Fruit fly (Drosophila melanogaster) whole organism, embryonic: Measurements from ENCODE around the gene ham.
A peak's percentile ranks its signal among the peaks of the same experiment; 100 is the strongest.

Experiments
- Bgb ChIP-seq: fragments of 200-800 bp; sonication (Bioruptor generic); IDR thresholded peaks from 2 replicates; pipeline ENCODE4 v1.3.6; 2022; ENCODE audit warnings: missing biosample characterization, missing genetic modification characterization; ENCODE audit not compliant: partially characterized antibody
- Bteb2 ChIP-seq: fragments of 200-800 bp; sonication (Bioruptor generic); optimal IDR thresholded peaks from 2 replicates; lab custom pipeline; 2016; ENCODE audit warnings: missing biosample characterization, missing genetic modification characterization
- CG10543 ChIP-seq: fragments of 200-800 bp; sonication (Bioruptor generic); optimal IDR thresholded peaks from 3 replicates; lab custom pipeline; 2017; ENCODE audit warnings: missing biosample characterization, mild to moderate bottlenecking, missing genetic modification characterization, moderate library complexity
- CG13894 ChIP-seq: fragments of 200-800 bp; sonication (Bioruptor generic); optimal IDR thresholded peaks from 3 replicates; lab custom pipeline; 2018; ENCODE audit warnings: missing biosample characterization, mild to moderate bottlenecking, missing genetic modification characterization, moderate library complexity
- CG14014 ChIP-seq: fragments of 200-800 bp; sonication (Bioruptor generic); IDR thresholded peaks from 2 replicates; pipeline ENCODE4 v1.3.6; 2022; ENCODE audit warnings: missing biosample characterization, missing genetic modification characterization
- CG15514 ChIP-seq: fragments of 200-800 bp; sonication (Bioruptor generic); optimal IDR thresholded peaks from 3 replicates; lab custom pipeline; 2017; ENCODE audit warnings: missing biosample characterization, missing genetic modification characterization, mild to moderate bottlenecking, moderate library complexity, missing genetic modification reagents
- CG17328 ChIP-seq: fragments of 200-800 bp; sonication (Bioruptor generic); IDR thresholded peaks from 2 replicates; pipeline ENCODE4 v1.3.6; 2022; ENCODE audit warnings: missing biosample characterization, missing genetic modification characterization
- CG18476 ChIP-seq: fragments of 200-800 bp; sonication (Bioruptor generic); optimal IDR thresholded peaks from 2 replicates; lab custom pipeline; 2016; ENCODE audit warnings: missing biosample characterization, mild to moderate bottlenecking, missing genetic modification characterization
- CG2202 ChIP-seq: fragments of 200-800 bp; sonication (Bioruptor generic); optimal IDR thresholded peaks from 2 replicates; lab custom pipeline; 2018; ENCODE audit warnings: missing biosample characterization, mild to moderate bottlenecking, missing genetic modification characterization
- CG2875 ChIP-seq: fragments of 200-800 bp; sonication (Bioruptor generic); optimal IDR thresholded peaks from 2 replicates; lab custom pipeline; 2017; ENCODE audit warnings: missing biosample characterization, mild to moderate bottlenecking, missing genetic modification characterization, missing genetic modification reagents
- CG2889 ChIP-seq: fragments of 200-800 bp; sonication (Bioruptor generic); IDR thresholded peaks from 3 replicates; pipeline ENCODE4 v1.3.6; 2022; ENCODE audit warnings: missing biosample characterization, missing genetic modification characterization
- CG32532 ChIP-seq: fragments of 200-800 bp; sonication (Bioruptor generic); IDR thresholded peaks from 2 replicates; pipeline ENCODE4 v1.3.6; 2022; ENCODE audit warnings: missing biosample characterization, missing genetic modification characterization
- CG6175 ChIP-seq: fragments of 200-800 bp; sonication (Bioruptor generic); IDR thresholded peaks from 3 replicates; pipeline ENCODE4 v1.3.6; 2022; ENCODE audit warnings: missing biosample characterization, missing genetic modification characterization
- CG6272 ChIP-seq: fragments of 200-800 bp; sonication (Bioruptor generic); IDR thresholded peaks from 2 replicates; pipeline ENCODE4 v1.3.6; 2022; ENCODE audit warnings: missing biosample characterization, missing genetic modification characterization
- CG7271 ChIP-seq: fragments of 200-800 bp; sonication (Bioruptor generic); optimal IDR thresholded peaks from 2 replicates; lab custom pipeline; 2018; ENCODE audit warnings: missing biosample characterization, mild to moderate bottlenecking, missing genetic modification characterization, moderate library complexity
- CG7745 ChIP-seq: fragments of 200-800 bp; sonication (Bioruptor generic); optimal IDR thresholded peaks from 2 replicates; lab custom pipeline; 2018; ENCODE audit warnings: missing biosample characterization, mild to moderate bottlenecking, missing genetic modification characterization, moderate library complexity
- CG8765 ChIP-seq: fragments of 200-800 bp; sonication (Bioruptor generic); IDR thresholded peaks from 2 replicates; pipeline ENCODE4 v1.3.6; 2022; ENCODE audit warnings: missing biosample characterization, missing genetic modification characterization
- CG8924 ChIP-seq: fragments of 200-800 bp; optimal IDR thresholded peaks from 3 replicates; lab custom pipeline; 2019; ENCODE audit warnings: missing biosample characterization, mild to moderate bottlenecking, missing genetic modification characterization, moderate library complexity
- CG9876 ChIP-seq: fragments of 200-800 bp; sonication (Bioruptor generic); optimal IDR thresholded peaks from 2 replicates; lab custom pipeline; 2016; ENCODE audit warnings: missing biosample characterization, missing genetic modification characterization
- Dbx ChIP-seq: fragments of 200-800 bp; sonication (Bioruptor generic); IDR thresholded peaks from 3 replicates; pipeline ENCODE4 v1.3.6; 2022; ENCODE audit warnings: missing biosample characterization, missing genetic modification characterization
- Dip3 ChIP-seq: fragments of 200-800 bp; sonication (Bioruptor generic); optimal IDR thresholded peaks from 3 replicates; lab custom pipeline; 2016; ENCODE audit warnings: missing biosample characterization, missing genetic modification characterization
- Hey ChIP-seq: fragments of 200-800 bp; sonication (Bioruptor generic); optimal IDR thresholded peaks from 3 replicates; lab custom pipeline; 2018; ENCODE audit warnings: missing biosample characterization, mild to moderate bottlenecking, missing genetic modification characterization
- Hsf ChIP-seq: fragments of 200-800 bp; sonication (Bioruptor generic); optimal IDR thresholded peaks from 3 replicates; lab custom pipeline; 2016; ENCODE audit warnings: missing biosample characterization, missing genetic modification characterization
- Jarid2 ChIP-seq: fragments of 200-800 bp; sonication (Bioruptor generic); optimal IDR thresholded peaks from 3 replicates; lab custom pipeline; 2017; ENCODE audit warnings: mild to moderate bottlenecking, missing biosample characterization, missing genetic modification reagents, missing genetic modification characterization
- Mad ChIP-seq: fragments of 200-800 bp; sonication (Bioruptor generic); optimal IDR thresholded peaks from 2 replicates; lab custom pipeline; 2016; ENCODE audit warnings: missing biosample characterization, missing genetic modification characterization
- NFAT ChIP-seq: fragments of 200-800 bp; sonication (Bioruptor generic); IDR thresholded peaks from 2 replicates; pipeline ENCODE4 v1.3.6; 2022; ENCODE audit warnings: missing biosample characterization, missing genetic modification characterization
- NK7.1 ChIP-seq: fragments of 200-800 bp; sonication (Bioruptor generic); optimal IDR thresholded peaks from 3 replicates; lab custom pipeline; 2016; ENCODE audit warnings: missing biosample characterization, missing genetic modification characterization
- Oli ChIP-seq: fragments of 200-800 bp; sonication (Bioruptor generic); optimal IDR thresholded peaks from 2 replicates; lab custom pipeline; 2018; ENCODE audit warnings: missing biosample characterization, mild to moderate bottlenecking, missing genetic modification characterization, moderate library complexity
- bsh ChIP-seq, 2 experiments: fragments of 200-800 bp; sonication (Bioruptor generic); optimal IDR thresholded peaks; 2 replicates each; lab custom pipeline; 2017 to 2018; ENCODE audit warnings: mild to moderate bottlenecking in 2 of 2, missing biosample characterization in 2 of 2, missing genetic modification characterization in 2 of 2, moderate library complexity in 1 of 2
- chm ChIP-seq: fragments of 200-800 bp; sonication (Bioruptor generic); IDR thresholded peaks from 2 replicates; pipeline ENCODE4 v1.3.6; 2022; ENCODE audit warnings: missing biosample characterization, missing genetic modification characterization
- cwo ChIP-seq: fragments of 200-800 bp; sonication (Bioruptor generic); optimal IDR thresholded peaks from 3 replicates; lab custom pipeline; 2017; ENCODE audit warnings: missing biosample characterization, missing genetic modification characterization, mild to moderate bottlenecking, moderate library complexity, missing genetic modification reagents
- danr ChIP-seq: fragments of 200-800 bp; sonication (Bioruptor generic); IDR thresholded peaks from 2 replicates; pipeline ENCODE4 v1.3.6; 2022; ENCODE audit warnings: missing biosample characterization, missing genetic modification characterization
- fd3F ChIP-seq: fragments of 200-800 bp; sonication (Bioruptor generic); optimal IDR thresholded peaks from 2 replicates; lab custom pipeline; 2018; ENCODE audit warnings: missing biosample characterization, mild to moderate bottlenecking, missing genetic modification characterization, moderate library complexity
- grau ChIP-seq: fragments of 200-800 bp; optimal IDR thresholded peaks from 3 replicates; lab custom pipeline; 2019; ENCODE audit warnings: missing biosample characterization, mild to moderate bottlenecking, missing genetic modification characterization, moderate library complexity
- her ChIP-seq: fragments of 200-800 bp; sonication (Bioruptor generic); optimal IDR thresholded peaks from 2 replicates; lab custom pipeline; 2016; ENCODE audit warnings: missing biosample characterization, missing genetic modification characterization
- ind ChIP-seq: fragments of 200-800 bp; sonication (Bioruptor generic); optimal IDR thresholded peaks from 3 replicates; lab custom pipeline; 2016; ENCODE audit warnings: missing biosample characterization, missing genetic modification characterization
- insv ChIP-seq, 2 experiments: fragments of 200-800 bp; sonication (Bioruptor generic); optimal IDR thresholded peaks; 3 replicates each; lab custom pipeline; 2016 to 2018; ENCODE audit warnings: missing biosample characterization in 2 of 2, missing genetic modification characterization in 2 of 2
- lilli ChIP-seq: fragments of 200-800 bp; sonication (Bioruptor generic); optimal IDR thresholded peaks from 3 replicates; lab custom pipeline; 2016; ENCODE audit warnings: missing biosample characterization, missing genetic modification characterization
- odd ChIP-seq: fragments of 200-800 bp; sonication (Bioruptor generic); optimal IDR thresholded peaks from 2 replicates; lab custom pipeline; 2017; ENCODE audit warnings: missing biosample characterization, mild to moderate bottlenecking, missing genetic modification characterization
- pb ChIP-seq: fragments of 200-800 bp; sonication (Bioruptor generic); optimal IDR thresholded peaks from 3 replicates; lab custom pipeline; 2016; ENCODE audit warnings: missing biosample characterization, missing genetic modification characterization
- repo ChIP-seq: fragments of 200-800 bp; sonication (Bioruptor generic); optimal IDR thresholded peaks from 2 replicates; lab custom pipeline; 2016; ENCODE audit warnings: missing biosample characterization, missing genetic modification characterization
- schlank ChIP-seq: fragments of 200-800 bp; sonication (Bioruptor generic); optimal IDR thresholded peaks from 2 replicates; lab custom pipeline; 2018; ENCODE audit warnings: missing biosample characterization, mild to moderate bottlenecking, missing genetic modification characterization
- sima ChIP-seq: fragments of 200-800 bp; sonication (Bioruptor generic); optimal IDR thresholded peaks from 2 replicates; lab custom pipeline; 2016; ENCODE audit warnings: missing biosample characterization, missing genetic modification characterization
- slp2 ChIP-seq: fragments of 200-800 bp; sonication (Bioruptor generic); optimal IDR thresholded peaks from 2 replicates; lab custom pipeline; 2016; ENCODE audit warnings: missing biosample characterization, missing genetic modification characterization
- sna ChIP-seq: fragments of 200-800 bp; sonication (Bioruptor generic); IDR thresholded peaks from 2 replicates; pipeline ENCODE4 v1.3.6; 2022; ENCODE audit warnings: missing biosample characterization, missing genetic modification characterization; ENCODE audit not compliant: partially characterized antibody
- so ChIP-seq: fragments of 200-800 bp; sonication (Bioruptor generic); IDR thresholded peaks from 3 replicates; pipeline ENCODE4 v1.3.6; 2022; ENCODE audit warnings: missing biosample characterization, missing genetic modification characterization
- sr ChIP-seq: fragments of 200-800 bp; sonication (Bioruptor generic); IDR thresholded peaks from 3 replicates; pipeline ENCODE4 v1.3.6; 2022; ENCODE audit warnings: missing biosample characterization, missing genetic modification characterization
- zen2 ChIP-seq: fragments of 200-800 bp; sonication (Bioruptor generic); IDR thresholded peaks from 3 replicates; pipeline ENCODE4 v1.3.6; 2022; ENCODE audit warnings: missing biosample characterization, missing genetic modification characterization; ENCODE audit not compliant: partially characterized antibody

The ham gene

DNA sequence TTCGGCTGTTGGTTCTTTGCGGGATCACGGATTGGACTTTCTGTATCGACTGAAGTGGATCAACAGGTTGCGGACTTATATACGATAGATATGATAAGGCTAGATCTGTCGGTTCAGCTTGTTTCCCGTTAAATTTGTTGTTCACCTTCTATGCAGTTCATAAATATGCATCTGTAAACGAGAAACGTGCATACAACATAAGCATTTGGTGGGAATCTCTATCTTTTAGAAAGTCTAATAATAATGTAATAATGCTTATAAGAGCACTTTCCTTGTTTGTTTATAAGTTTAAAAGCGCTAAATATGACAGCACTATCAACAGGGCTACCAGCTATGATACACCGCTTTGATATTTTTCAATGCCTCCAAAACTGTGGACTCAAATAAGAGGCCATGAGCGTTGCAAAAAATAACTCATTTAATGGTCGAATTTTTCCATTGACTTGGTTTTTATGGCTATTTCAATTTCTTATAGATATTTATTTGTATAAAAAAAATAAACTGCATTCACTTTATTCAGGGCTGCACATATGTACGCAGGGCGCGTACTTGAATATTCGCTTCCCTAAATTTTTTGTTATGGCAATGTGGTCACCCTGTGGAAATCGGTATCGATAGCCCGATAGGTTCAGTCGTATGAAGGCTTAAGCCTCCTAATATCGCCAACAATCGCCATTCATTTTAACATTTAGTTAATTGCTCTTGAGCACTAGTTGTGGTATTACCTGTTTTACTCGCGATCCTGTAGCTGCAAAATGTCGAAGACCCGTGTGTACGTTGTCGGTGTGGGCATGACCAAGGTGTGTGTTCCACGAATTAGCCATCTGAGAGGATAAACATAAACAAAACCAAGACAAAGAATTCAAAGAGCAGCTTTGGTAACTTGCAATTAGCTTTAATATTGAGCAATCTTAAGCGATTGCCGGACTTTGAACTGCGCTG is 38.2 kb upstream of the ham start, which contains the start of the genes CG17597 and ScpX (continued):
- TF ChIP-seq Hey (peak; percentile 40), CG13894 (tag; lab: Kevin White, UChicago) (peak; percentile 57), CG10543 (GFP tag; lab: Kevin White, UChicago) (peak; percentile 63), zen2 (GFP tag; lab: Robert Waterston, UW) (peak; percentile 81), CG14014 (GFP tag; lab: Robert Waterston, UW) (peak; percentile 53), CG7271 (tag; lab: Kevin White, UChicago) (no peak), sima (GFP tag; lab: Kevin White, UChicago) (no peak), Dbx (peak; percentile 61; the same call in 2 of the 3 replicates), Bgb (GFP tag; lab: Robert Waterston, UW) (peak; percentile 90), Hsf (GFP tag; lab: Kevin White, UChicago) (peak; percentile 78), Bteb2 (GFP tag; lab: Kevin White, UChicago) (peak; percentile 55), CG2889 (GFP tag; lab: Robert Waterston, UW) (no peak), odd (no peak), sr (no peak), NFAT (GFP tag; lab: Robert Waterston, UW) (no peak; the same call in 1 of the 2 replicates), repo (GFP tag; lab: Kevin White, UChicago) (peak; percentile 63), sna (GFP tag; lab: Robert Waterston, UW) (0 out of 2 replicates have a peak, but pooled peaks have one; percentile 77), Mad (GFP tag; lab: Kevin White, UChicago) (peak; percentile 50), CG17328 (GFP tag; lab: Robert Waterston, UW) (no peak; the same call in 1 of the 2 replicates), CG9876 (GFP tag; lab: Kevin White, UChicago) (peak; percentile 19), schlank (tag; lab: Kevin White, UChicago) (no peak), cwo (GFP tag; lab: Kevin White, UChicago) (peak; percentile 52), bsh (GFP tag; optimal IDR thresholded peaks at IDR 0.05; lab: Kevin White, UChicago) (peak; percentile 48 to 56), CG18476 (GFP tag; lab: Kevin White, UChicago) (peak; percentile 68), Dip3 (GFP tag; lab: Kevin White, UChicago) (peak; percentile 60), NK7.1 (no peak), CG2202 (peak; percentile 31), insv (GFP tag; optimal IDR thresholded peaks at IDR 0.05; lab: Kevin White, UChicago) (peak in 1 of 2 experiments; percentile 35), CG32532 (GFP tag; lab: Robert Waterston, UW) (peak; percentile 47; the same call in 1 of the 2 replicates), CG8765 (GFP tag; lab: Robert Waterston, UW) (peak; percentile 29; the same call in 1 of the 2 replicates), CG6175 (no peak), fd3F (GFP tag; lab: Kevin White, UChicago) (peak; percentile 34), grau (peak; percentile 69), so (GFP tag; lab: Robert Waterston, UW) (peak; percentile 40; the same call in 1 of the 3 replicates), Oli (tag; lab: Kevin White, UChicago) (peak; percentile 58), CG6272 (GFP tag; lab: Robert Waterston, UW) (peak; percentile 45; the same call in 1 of the 2 replicates), CG8924 (tag; lab: Kevin White, UChicago) (peak; percentile 56), CG15514 (GFP tag; lab: Kevin White, UChicago) (peak; percentile 82), slp2 (GFP tag; lab: Kevin White, UChicago) (peak; percentile 20), CG2875 (GFP tag; lab: Kevin White, UChicago) (peak; percentile 35), danr (GFP tag; lab: Robert Waterston, UW) (0 out of 2 replicates have a peak, but pooled peaks have one; percentile 36), lilli (GFP tag; lab: Kevin White, UChicago) (peak; percentile 78), chm (GFP tag; lab: Robert Waterston, UW) (no peak), CG7745 (tag; lab: Kevin White, UChicago) (no peak), pb (GFP tag; lab: Kevin White, UChicago) (no peak), her (GFP tag; lab: Kevin White, UChicago) (no peak), ind (GFP tag; lab: Kevin White, UChicago) (peak; percentile 72), Jarid2 (GFP tag; lab: Kevin White, UChicago) (no peak)
